Fruit fly (Drosophila melanogaster): ENCODE data around the gene Uba4.

DNA sequence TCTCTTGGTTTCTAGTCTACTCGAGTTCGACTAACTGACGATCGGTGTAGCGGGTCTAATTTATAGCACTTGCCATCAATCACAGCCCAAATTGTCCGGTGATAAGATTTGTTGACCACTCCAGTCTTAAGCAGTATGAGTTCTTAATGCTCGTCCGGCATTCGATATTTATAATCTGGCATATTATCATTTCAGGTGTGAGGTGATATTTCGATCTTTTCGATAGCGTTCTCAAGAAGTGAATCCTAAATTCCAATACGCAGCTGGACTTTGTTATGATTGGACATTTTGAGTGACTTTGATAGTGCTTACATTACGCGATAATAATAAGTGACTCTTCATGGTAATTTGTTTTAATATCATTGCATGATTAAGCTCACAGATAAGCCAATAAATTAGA is 20.9 kb upstream of the Uba4 start, which contains the start of gene Bace:
- TF ChIP-seq CG14711 (tag; optimal IDR thresholded peaks at IDR 0.05): no peak
- TF ChIP-seq CG5204 (GFP tag; optimal IDR thresholded peaks at IDR 0.05): no peak
- no peak for TF ChIP-seq Clk (GFP tag; optimal IDR thresholded peaks at IDR 0.05)
- TF ChIP-seq tj (GFP tag; optimal IDR thresholded peaks at IDR 0.05): no peak
- no peak for TF ChIP-seq CG7045 (GFP tag; optimal IDR thresholded peaks at IDR 0.05)
- no peak for TF ChIP-seq CG12768 (GFP tag; optimal IDR thresholded peaks at IDR 0.05)
